Fruit fly (Drosophila melanogaster) whole organism, embryonic: ENCODE data around the gene CG8149.
A peak's percentile ranks its signal among the peaks of the same experiment; 100 is the strongest.

ENCODE experiments used
- Bgb ChIP-seq: fragments of 200-800 bp; sonication (Bioruptor generic); IDR thresholded peaks from 2 replicates; pipeline ENCODE4 v1.3.6; 2022; ENCODE audit warnings: missing biosample characterization, missing genetic modification characterization; ENCODE audit not compliant: partially characterized antibody
- CG12236 ChIP-seq: fragments of 200-800 bp; sonication (Bioruptor generic); optimal IDR thresholded peaks from 2 replicates; lab custom pipeline; 2016; ENCODE audit warnings: missing biosample characterization, missing genetic modification characterization
- CG12769 ChIP-seq: fragments of 200-800 bp; sonication (Bioruptor generic); optimal IDR thresholded peaks from 2 replicates; lab custom pipeline; 2019; ENCODE audit warnings: missing biosample characterization, mild to moderate bottlenecking, missing genetic modification characterization, moderate library complexity
- CG13296 ChIP-seq: fragments of 200-800 bp; sonication (Bioruptor generic); optimal IDR thresholded peaks from 3 replicates; lab custom pipeline; 2018; ENCODE audit warnings: missing biosample characterization, mild to moderate bottlenecking, missing genetic modification characterization
- CG15696 ChIP-seq: fragments of 200-800 bp; sonication (Bioruptor generic); optimal IDR thresholded peaks from 2 replicates; lab custom pipeline; 2019; ENCODE audit warnings: missing biosample characterization, mild to moderate bottlenecking, missing genetic modification characterization, moderate library complexity
- CG16813 ChIP-seq: fragments of 200-800 bp; sonication (Bioruptor generic); IDR thresholded peaks from 3 replicates; pipeline ENCODE4 v1.3.6; 2022; ENCODE audit warnings: missing biosample characterization, missing genetic modification characterization; ENCODE audit not compliant: partially characterized antibody
- CG17568 ChIP-seq: fragments of 200-800 bp; sonication (Bioruptor generic); optimal IDR thresholded peaks from 2 replicates; lab custom pipeline; 2018; ENCODE audit warnings: missing biosample characterization, mild to moderate bottlenecking, missing genetic modification characterization, moderate library complexity
- CG18262 ChIP-seq: fragments of 200-800 bp; optimal IDR thresholded peaks from 3 replicates; lab custom pipeline; 2019; ENCODE audit warnings: missing biosample characterization, mild to moderate bottlenecking, missing genetic modification characterization, moderate library complexity
- CG18599 ChIP-seq: fragments of 200-800 bp; sonication (Bioruptor generic); optimal IDR thresholded peaks from 3 replicates; lab custom pipeline; 2017; ENCODE audit warnings: missing biosample characterization, missing genetic modification characterization, mild to moderate bottlenecking, moderate library complexity, missing genetic modification reagents
- CG2202 ChIP-seq: fragments of 200-800 bp; sonication (Bioruptor generic); optimal IDR thresholded peaks from 2 replicates; lab custom pipeline; 2018; ENCODE audit warnings: missing biosample characterization, mild to moderate bottlenecking, missing genetic modification characterization
- CG3065 ChIP-seq: fragments of 200-800 bp; sonication (Bioruptor generic); optimal IDR thresholded peaks from 2 replicates; lab custom pipeline; 2016; ENCODE audit warnings: missing biosample characterization, missing genetic modification characterization
- CG32767 ChIP-seq: fragments of 200-800 bp; sonication (Bioruptor generic); IDR thresholded peaks from 2 replicates; pipeline ENCODE4 v1.3.6; 2022; ENCODE audit warnings: missing biosample characterization, missing genetic modification characterization
- CG42726 ChIP-seq: fragments of 200-800 bp; sonication (Bioruptor generic); IDR thresholded peaks from 2 replicates; pipeline ENCODE4 v1.3.6; 2022; ENCODE audit warnings: missing biosample characterization, missing genetic modification characterization; ENCODE audit not compliant: partially characterized antibody
- CG7786 ChIP-seq: fragments of 200-800 bp; sonication (Bioruptor generic); optimal IDR thresholded peaks from 2 replicates; lab custom pipeline; 2016; ENCODE audit warnings: missing biosample characterization, missing genetic modification characterization
- CG7928 ChIP-seq: fragments of 200-800 bp; sonication (Bioruptor generic); optimal IDR thresholded peaks from 2 replicates; lab custom pipeline; 2017; ENCODE audit warnings: missing biosample characterization, mild to moderate bottlenecking, missing genetic modification characterization
- CG7963 ChIP-seq: fragments of 200-800 bp; sonication (Bioruptor generic); IDR thresholded peaks from 3 replicates; pipeline ENCODE4 v1.3.6; 2022; ENCODE audit warnings: missing biosample characterization, missing genetic modification characterization; ENCODE audit not compliant: partially characterized antibody
- CG7987 ChIP-seq: fragments of 200-800 bp; sonication (Bioruptor generic); optimal IDR thresholded peaks from 2 replicates; lab custom pipeline; 2018; ENCODE audit warnings: missing biosample characterization, mild to moderate bottlenecking, missing genetic modification characterization, moderate library complexity
- CTCF ChIP-seq: fragments of 200-800 bp; sonication (Bioruptor generic); optimal IDR thresholded peaks from 2 replicates; lab custom pipeline; 2017; ENCODE audit warnings: missing biosample characterization, mild to moderate bottlenecking, missing genetic modification characterization, moderate library complexity
- Camta ChIP-seq: fragments of 200-800 bp; sonication (Bioruptor generic); optimal IDR thresholded peaks from 2 replicates; lab custom pipeline; 2016; ENCODE audit warnings: missing biosample characterization, missing genetic modification characterization
- CoRest ChIP-seq: fragments of 200-800 bp; sonication (Bioruptor generic); optimal IDR thresholded peaks from 3 replicates; lab custom pipeline; 2018; ENCODE audit warnings: missing biosample characterization, mild to moderate bottlenecking, missing genetic modification characterization, moderate library complexity
- D19A ChIP-seq: fragments of 200-800 bp; optimal IDR thresholded peaks from 3 replicates; lab custom pipeline; 2019; ENCODE audit warnings: missing biosample characterization, mild to moderate bottlenecking, missing genetic modification characterization, moderate library complexity
- Dbx ChIP-seq: fragments of 200-800 bp; sonication (Bioruptor generic); IDR thresholded peaks from 3 replicates; pipeline ENCODE4 v1.3.6; 2022; ENCODE audit warnings: missing biosample characterization, missing genetic modification characterization
- Deaf1 ChIP-seq: fragments of 200-800 bp; optimal IDR thresholded peaks from 3 replicates; lab custom pipeline; 2019; ENCODE audit warnings: missing biosample characterization, mild to moderate bottlenecking, missing genetic modification characterization, moderate library complexity
- Dll ChIP-seq: fragments of 200-800 bp; sonication (Bioruptor generic); IDR thresholded peaks from 4 replicates; pipeline ENCODE4 v1.3.6; 2022; ENCODE audit warnings: missing biosample characterization, missing genetic modification characterization; ENCODE audit not compliant: partially characterized antibody
- Dp ChIP-seq: fragments of 200-800 bp; sonication (Bioruptor generic); optimal IDR thresholded peaks from 2 replicates; lab custom pipeline; 2018; ENCODE audit warnings: missing biosample characterization, mild to moderate bottlenecking, missing genetic modification characterization, moderate library complexity
- Dref ChIP-seq: fragments of 200-800 bp; sonication (Bioruptor generic); IDR thresholded peaks from 2 replicates; pipeline ENCODE4 v1.3.6; 2022; ENCODE audit warnings: missing biosample characterization, missing genetic modification characterization
- Ets97D ChIP-seq: fragments of 200-800 bp; sonication (Bioruptor generic); optimal IDR thresholded peaks from 3 replicates; lab custom pipeline; 2016; ENCODE audit warnings: missing biosample characterization, missing genetic modification characterization
- Lhr ChIP-seq: fragments of 200-800 bp; sonication (Bioruptor generic); optimal IDR thresholded peaks from 3 replicates; lab custom pipeline; 2017; ENCODE audit warnings: mild to moderate bottlenecking, missing biosample characterization, missing genetic modification reagents, missing genetic modification characterization
- Mrtf ChIP-seq: fragments of 200-800 bp; sonication (Bioruptor generic); IDR thresholded peaks from 3 replicates; pipeline ENCODE4 v1.3.6; 2022; ENCODE audit warnings: missing biosample characterization, missing genetic modification characterization
- Spps ChIP-seq: fragments of 200-800 bp; sonication (Bioruptor generic); optimal IDR thresholded peaks from 2 replicates; lab custom pipeline; 2018; ENCODE audit warnings: missing biosample characterization, mild to moderate bottlenecking, missing genetic modification characterization
- Sry-β ChIP-seq: fragments of 200-800 bp; sonication (Bioruptor generic); optimal IDR thresholded peaks from 2 replicates; lab custom pipeline; 2018; ENCODE audit warnings: missing biosample characterization, mild to moderate bottlenecking, missing genetic modification characterization, moderate library complexity
- amos ChIP-seq: fragments of 200-800 bp; sonication (Bioruptor generic); IDR thresholded peaks from 2 replicates; pipeline ENCODE4 v1.3.6; 2022; ENCODE audit warnings: missing biosample characterization, missing genetic modification characterization; ENCODE audit not compliant: partially characterized antibody
- cato ChIP-seq: fragments of 200-800 bp; sonication (Bioruptor generic); optimal IDR thresholded peaks from 2 replicates; lab custom pipeline; 2016; ENCODE audit warnings: missing biosample characterization, missing genetic modification characterization, borderline replicate concordance
- chinmo ChIP-seq: fragments of 200-800 bp; sonication (Bioruptor generic); IDR thresholded peaks from 4 replicates; pipeline ENCODE4 v1.3.6; 2022; ENCODE audit warnings: missing biosample characterization, missing genetic modification characterization; ENCODE audit not compliant: partially characterized antibody
- dm ChIP-seq: fragments of 200-800 bp; sonication (Bioruptor generic); optimal IDR thresholded peaks from 3 replicates; lab custom pipeline; 2016; ENCODE audit warnings: missing biosample characterization, missing genetic modification characterization
- dmrt11E ChIP-seq: fragments of 200-800 bp; sonication (Bioruptor generic); optimal IDR thresholded peaks from 3 replicates; lab custom pipeline; 2018; ENCODE audit warnings: missing biosample characterization, mild to moderate bottlenecking, missing genetic modification characterization, moderate library complexity
- gce ChIP-seq: fragments of 200-800 bp; sonication (Bioruptor generic); IDR thresholded peaks from 3 replicates; pipeline ENCODE4 v1.3.6; 2022; ENCODE audit warnings: missing biosample characterization, missing genetic modification characterization
- grn ChIP-seq: fragments of 200-800 bp; sonication (Bioruptor generic); optimal IDR thresholded peaks from 3 replicates; lab custom pipeline; 2017; ENCODE audit warnings: missing biosample characterization, missing genetic modification characterization
- gro ChIP-seq: fragments of 200-800 bp; sonication (Bioruptor generic); optimal IDR thresholded peaks from 2 replicates; lab custom pipeline; 2016; ENCODE audit warnings: missing biosample characterization, missing genetic modification characterization
- hb ChIP-seq: fragments of 200-800 bp; sonication (Bioruptor generic); IDR thresholded peaks from 3 replicates; pipeline ENCODE4 v1.3.6; 2022; ENCODE audit warnings: missing biosample characterization, missing genetic modification characterization; ENCODE audit not compliant: partially characterized antibody
- hbn ChIP-seq: fragments of 200-800 bp; sonication (Bioruptor generic); IDR thresholded peaks from 2 replicates; pipeline ENCODE4 v1.3.6; 2022; ENCODE audit warnings: missing biosample characterization, missing genetic modification characterization; ENCODE audit not compliant: partially characterized antibody
- jing ChIP-seq: fragments of 200-800 bp; sonication (Bioruptor generic); optimal IDR thresholded peaks from 2 replicates; lab custom pipeline; 2018; ENCODE audit warnings: missing biosample characterization, mild to moderate bottlenecking, missing genetic modification characterization
- nmo ChIP-seq: fragments of 200-800 bp; sonication (Bioruptor generic); optimal IDR thresholded peaks from 2 replicates; lab custom pipeline; 2018; ENCODE audit warnings: missing biosample characterization, mild to moderate bottlenecking, missing genetic modification characterization, moderate library complexity
- p53 ChIP-seq: fragments of 200-800 bp; sonication (Bioruptor generic); optimal IDR thresholded peaks from 2 replicates; lab custom pipeline; 2016; ENCODE audit warnings: missing biosample characterization, missing genetic modification characterization
- pita ChIP-seq: fragments of 200-800 bp; sonication (Bioruptor generic); optimal IDR thresholded peaks from 2 replicates; lab custom pipeline; 2017; ENCODE audit warnings: missing biosample characterization, mild to moderate bottlenecking, missing genetic modification characterization
- pum ChIP-seq: fragments of 200-800 bp; sonication (Bioruptor generic); optimal IDR thresholded peaks from 2 replicates; lab custom pipeline; 2016; ENCODE audit warnings: missing biosample characterization, missing genetic modification characterization
- sisA ChIP-seq: fragments of 200-800 bp; sonication (Bioruptor generic); IDR thresholded peaks from 2 replicates; pipeline ENCODE4 v1.3.6; 2022; ENCODE audit warnings: missing biosample characterization, missing genetic modification characterization
- tgo ChIP-seq: fragments of 200-800 bp; sonication (Bioruptor generic); IDR thresholded peaks from 3 replicates; pipeline ENCODE4 v1.3.6; 2022; ENCODE audit warnings: missing biosample characterization, missing genetic modification characterization
- tin ChIP-seq: fragments of 200-800 bp; sonication (Bioruptor generic); optimal IDR thresholded peaks from 3 replicates; lab custom pipeline; 2016; ENCODE audit warnings: missing biosample characterization, missing genetic modification characterization
- trem ChIP-seq: fragments of 200-800 bp; optimal IDR thresholded peaks from 3 replicates; lab custom pipeline; 2019; ENCODE audit warnings: missing biosample characterization, mild to moderate bottlenecking, missing genetic modification characterization, moderate library complexity

The CG8149 gene

DNA sequence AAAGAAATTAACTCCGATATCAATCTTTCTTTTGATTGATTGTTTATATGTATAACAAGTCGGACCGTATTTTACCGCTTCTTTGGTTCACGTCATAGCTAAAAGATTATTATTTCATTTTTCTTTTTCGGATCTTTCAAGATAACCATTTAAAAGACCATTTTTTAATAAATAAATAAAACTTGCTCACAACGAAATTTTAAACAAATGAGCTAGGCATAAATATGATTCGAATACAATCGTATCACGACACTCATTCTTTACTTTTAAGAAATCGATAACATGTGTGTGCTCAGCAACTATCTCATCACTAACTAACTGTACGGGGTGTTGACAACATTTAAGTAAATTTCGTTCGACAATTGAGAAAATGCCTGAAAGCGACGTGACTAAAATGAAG is at the start of gene CG8149:
Gene CG8149 (plus strand): TSS at position 302 of the 400 bp plus-strand sequence.
- TF ChIP-seq CG16813 (GFP tag; lab: Robert Waterston, UW) (peak; percentile 80), pita (GFP tag; lab: Kevin White, UChicago) (peak; percentile 56), CG12769 (tag; lab: Kevin White, UChicago) (no peak), cato (GFP tag; lab: Kevin White, UChicago) (no peak), CG32767 (peak; percentile 85), gce (no peak), CG42726 (GFP tag; lab: Robert Waterston, UW) (peak; percentile 81; the same call in 1 of the 2 replicates), Spps (tag; lab: Kevin White, UChicago) (no peak), Sry-β (no peak), CG3065 (GFP tag; lab: Kevin White, UChicago) (no peak), CG7928 (GFP tag; lab: Kevin White, UChicago) (no peak), Dref (peak; percentile 82), trem (peak; percentile 85), CG2202 (tag; lab: Kevin White, UChicago) (no peak), gro (GFP tag; lab: Kevin White, UChicago) (peak; percentile 36), CoRest (tag; lab: Kevin White, UChicago) (peak; percentile 52), CG12236 (GFP tag; lab: Kevin White, UChicago) (no peak), tgo (GFP tag; lab: Robert Waterston, UW) (no peak), Lhr (GFP tag; lab: Kevin White, UChicago) (peak; percentile 51), Camta (GFP tag; lab: Kevin White, UChicago) (no peak), CG18262 (peak; percentile 27), tin (GFP tag; lab: Kevin White, UChicago) (no peak), pum (GFP tag; lab: Kevin White, UChicago) (no peak), Mrtf (GFP tag; lab: Robert Waterston, UW) (no peak), amos (GFP tag; lab: Robert Waterston, UW) (peak; percentile 86), Bgb (peak; percentile 95), chinmo (0 out of 4 replicates have a peak, but pooled peaks have one; percentile 36), CG17568 (GFP tag; lab: Kevin White, UChicago) (peak; percentile 25), CG7963 (GFP tag; lab: Robert Waterston, UW) (peak; percentile 82), D19A (tag; lab: Kevin White, UChicago) (peak; percentile 13), Deaf1 (tag; lab: Kevin White, UChicago) (peak; percentile 6), Ets97D (GFP tag; lab: Kevin White, UChicago) (peak; percentile 66), CG18599 (no peak), hb (GFP tag; lab: Robert Waterston, UW) (peak; percentile 86), CG13296 (GFP tag; lab: Kevin White, UChicago) (no peak), p53 (GFP tag; lab: Kevin White, UChicago) (no peak), Dll (peak; percentile 97), Dbx (no peak), CG7987 (no peak), hbn (GFP tag; lab: Robert Waterston, UW) (peak; percentile 84), dm (GFP tag; lab: Kevin White, UChicago) (peak; percentile 50), Dp (GFP tag; lab: Kevin White, UChicago) (peak; percentile 64), CTCF (GFP tag; lab: Kevin White, UChicago) (peak; percentile 16), sisA (GFP tag; lab: Robert Waterston, UW) (no peak), grn (GFP tag; lab: Kevin White, UChicago) (peak; percentile 90), CG7786 (GFP tag; lab: Kevin White, UChicago) (no peak), dmrt11E (tag; lab: Kevin White, UChicago) (peak; percentile 31), nmo (GFP tag; lab: Kevin White, UChicago) (peak; percentile 68), jing (no peak), CG15696 (tag; lab: Kevin White, UChicago) (peak; percentile 8)
